Fruit fly (Drosophila melanogaster): ENCODE measurements around the gene zfh1.

The zfh1 gene

DNA sequence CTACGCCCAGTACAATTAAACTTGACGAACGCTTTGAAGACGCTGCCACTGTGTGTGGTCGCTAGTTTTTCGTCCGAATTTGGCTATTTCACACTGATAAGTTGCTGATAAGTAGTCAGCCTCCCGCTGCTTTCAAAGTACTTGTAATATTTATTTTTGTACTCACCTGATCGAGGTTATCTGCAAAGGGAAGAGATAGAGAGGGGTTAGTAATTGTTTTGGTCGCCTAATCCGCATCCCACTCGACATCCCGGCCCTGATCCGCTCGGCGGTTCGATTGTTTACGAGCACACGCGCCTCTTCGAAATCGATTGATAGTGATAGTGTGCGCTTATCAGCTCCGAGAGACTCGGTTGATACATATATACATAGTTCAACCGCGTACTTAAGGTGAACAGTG is 14.7 kb downstream of the zfh1 start:
- TF ChIP-seq CG43689 (GFP tag; IDR thresholded peaks at IDR 0.05) (no peak), Hr51 (GFP tag; optimal IDR thresholded peaks at IDR 0.05) (no peak), oc (tag; optimal IDR thresholded peaks at IDR 0.05) (no peak), run (tag; optimal IDR thresholded peaks at IDR 0.05) (no peak), sens (GFP tag) (peak; percentile 36), CG14014 (GFP tag; IDR thresholded peaks at IDR 0.05) (no peak), NfI (GFP tag; optimal IDR thresholded peaks at IDR 0.05) (no peak), Side (GFP tag; optimal IDR thresholded peaks at IDR 0.05) (no peak), CG1647 (GFP tag; optimal IDR thresholded peaks at IDR 0.05) (no peak), btn (GFP tag; optimal IDR thresholded peaks at IDR 0.05) (no peak), CG17186 (GFP tag; optimal IDR thresholded peaks at IDR 0.05) (no peak), CG6272 (GFP tag; IDR thresholded peaks at IDR 0.05) (no peak), CG3163 (GFP tag; optimal IDR thresholded peaks at IDR 0.05) (no peak), CG8359 (GFP tag; optimal IDR thresholded peaks at IDR 0.05; ENCODE audit: borderline replicate concordance) (no peak), CG6813 (GFP tag; optimal IDR thresholded peaks at IDR 0.05) (no peak), Antp (GFP tag; optimal IDR thresholded peaks at IDR 0.05) (no peak), CG15479 (GFP tag; optimal IDR thresholded peaks at IDR 0.05) (peak; percentile 72), NK7.1 (GFP tag; optimal IDR thresholded peaks at IDR 0.05) (no peak), gce (GFP tag; IDR thresholded peaks at IDR 0.05) (no peak), CG7556 (GFP tag; optimal IDR thresholded peaks at IDR 0.05) (no peak), Optix (GFP tag; IDR thresholded peaks at IDR 0.05) (no peak), Hr3 (GFP tag; optimal IDR thresholded peaks at IDR 0.05) (no peak), CG14860 (GFP tag; IDR thresholded peaks at IDR 0.05; ENCODE audit: partially characterized antibody) (no peak), onecut (GFP tag; IDR thresholded peaks at IDR 0.05) (no peak), pan (optimal IDR thresholded peaks at IDR 0.05) (no peak), pan (GFP tag; optimal IDR thresholded peaks at IDR 0.05 in 1 of 2, IDR thresholded peaks at IDR 0.05 in 1 of 2) (no peak), sug (tag; optimal IDR thresholded peaks at IDR 0.05) (peak; percentile 69), CG34376 (GFP tag; optimal IDR thresholded peaks at IDR 0.05) (peak; percentile 36), Ets65A (GFP tag) (peak; percentile 14), NC2α (GFP tag; optimal IDR thresholded peaks at IDR 0.05) (no peak)

DNA sequence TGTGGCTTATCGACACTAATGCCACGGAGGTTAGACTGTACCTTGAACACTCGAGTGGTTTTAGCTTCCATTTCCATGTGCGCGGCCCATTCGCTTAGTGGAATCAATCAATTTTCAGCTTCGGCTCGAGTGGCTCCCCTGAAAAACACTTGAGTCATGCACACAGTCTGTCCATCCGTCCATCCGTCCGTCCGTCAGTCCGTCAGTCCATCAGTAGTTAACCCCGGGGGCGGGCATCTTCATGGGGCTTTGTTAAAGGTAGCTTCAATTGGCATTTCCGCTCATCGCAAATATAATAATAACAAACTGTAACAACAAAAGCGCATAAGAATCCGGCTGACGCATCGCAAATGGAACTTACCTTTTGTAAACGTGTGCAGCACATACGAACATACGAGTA is 15.4 kb downstream of the zfh1 start:
- TF ChIP-seq CG8281 (tag; optimal IDR thresholded peaks at IDR 0.05) (peak; percentile 99), hb (GFP tag; IDR thresholded peaks at IDR 0.05; ENCODE audit: partially characterized antibody) (no peak)

DNA sequence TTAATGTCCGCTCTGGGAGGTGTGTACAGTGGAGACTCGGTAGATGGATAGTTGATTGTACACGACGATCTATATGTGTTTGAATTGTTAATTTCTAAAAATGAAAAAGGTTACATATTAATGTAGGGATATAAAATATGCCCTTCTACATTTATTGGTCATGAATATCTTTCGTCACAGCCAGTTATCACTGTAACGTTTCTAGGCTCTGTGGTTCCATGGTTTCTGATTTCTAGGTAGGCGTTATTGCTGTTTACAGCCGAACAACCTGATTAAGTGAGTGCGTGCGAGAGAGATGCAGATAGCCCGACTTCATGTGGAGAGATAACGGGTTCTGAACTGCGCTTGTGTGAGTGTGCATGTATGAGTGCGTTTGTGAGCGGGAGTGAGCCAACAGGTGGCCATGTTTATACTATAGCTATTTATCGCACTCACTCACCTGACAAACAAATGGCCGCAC is 16.0 kb downstream of the zfh1 start:
- TF ChIP-seq Sry-β (GFP tag; optimal IDR thresholded peaks at IDR 0.05) (peak; percentile 46), CG10431 (GFP tag; optimal IDR thresholded peaks at IDR 0.05) (peak; percentile 75), CG17912 (GFP tag; optimal IDR thresholded peaks at IDR 0.05) (no peak), Opbp (GFP tag; IDR thresholded peaks at IDR 0.05; ENCODE audit: partially characterized antibody) (peak; percentile 45; the same call in 2 of the 3 replicates), Usf (GFP tag; optimal IDR thresholded peaks at IDR 0.05) (peak; percentile 90), CG3995 (GFP tag; optimal IDR thresholded peaks at IDR 0.05) (peak; percentile 62), dpn (GFP tag; optimal IDR thresholded peaks at IDR 0.05) (peak; percentile 96), slp2 (GFP tag; optimal IDR thresholded peaks at IDR 0.05) (peak; percentile 85), CG31441 (GFP tag; IDR thresholded peaks at IDR 0.05) (peak; percentile 89), bab2 (GFP tag; optimal IDR thresholded peaks at IDR 0.05) (peak; percentile 96), CG13287 (GFP tag; IDR thresholded peaks at IDR 0.05; ENCODE audit: partially characterized antibody) (peak; percentile 10; the same call in 1 of the 2 replicates), CG9817 (tag; optimal IDR thresholded peaks at IDR 0.05) (peak; percentile 96), shn (GFP tag; optimal IDR thresholded peaks at IDR 0.05) (peak; percentile 89), gt (GFP tag; IDR thresholded peaks at IDR 0.05) (peak; percentile 91), sc (optimal IDR thresholded peaks at IDR 0.05) (no peak), sc (GFP tag; optimal IDR thresholded peaks at IDR 0.05) (peak; percentile 86), CG6272 (GFP tag; IDR thresholded peaks at IDR 0.05) (peak; percentile 89), CG11093 (GFP tag; IDR thresholded peaks at IDR 0.05) (peak; percentile 91), ems (GFP tag; optimal IDR thresholded peaks at IDR 0.05) (peak; percentile 90), gsb-n (tag; optimal IDR thresholded peaks at IDR 0.05) (peak; percentile 95)
